Fruit fly (Drosophila melanogaster) whole organism, pupa: ENCODE measurements around the gene CG31954.

Source experiments
- CG10348 ChIP-seq: fragments of 200-800 bp; sonication (Bioruptor generic); IDR thresholded peaks from 2 replicates; pipeline ENCODE4 v1.3.6; 2022; ENCODE audit warnings: missing biosample characterization, missing genetic modification characterization
- CG12605 ChIP-seq: fragments of 200-800 bp; sonication (Bioruptor generic); IDR thresholded peaks from 2 replicates; pipeline ENCODE4 v1.3.6; 2022; ENCODE audit warnings: missing biosample characterization, missing genetic modification characterization
- CG13204 ChIP-seq: fragments of 200-800 bp; sonication (Bioruptor generic); optimal IDR thresholded peaks from 2 replicates; lab custom pipeline; 2018; ENCODE audit warnings: missing biosample characterization, mild to moderate bottlenecking, missing genetic modification characterization, moderate library complexity
- CG14655 ChIP-seq: fragments of 200-800 bp; sonication (Bioruptor generic); optimal IDR thresholded peaks from 3 replicates; lab custom pipeline; 2017; ENCODE audit warnings: mild to moderate bottlenecking, missing biosample characterization, missing genetic modification reagents, missing genetic modification characterization
- CG15710 ChIP-seq: fragments of 200-800 bp; sonication (Bioruptor generic); optimal IDR thresholded peaks from 2 replicates; lab custom pipeline; 2018; ENCODE audit warnings: missing biosample characterization, mild to moderate bottlenecking, missing genetic modification characterization, moderate library complexity
- CG17806 ChIP-seq: fragments of 200-800 bp; sonication (Bioruptor generic); optimal IDR thresholded peaks from 2 replicates; lab custom pipeline; 2018; ENCODE audit warnings: missing biosample characterization, mild to moderate bottlenecking, missing genetic modification characterization, moderate library complexity
- CG32121 ChIP-seq: fragments of 200-800 bp; sonication (Bioruptor generic); IDR thresholded peaks from 2 replicates; pipeline ENCODE4 v1.3.6; 2022; ENCODE audit warnings: missing biosample characterization, missing genetic modification characterization
- CG34367 ChIP-seq: fragments of 200-800 bp; sonication (Bioruptor generic); optimal IDR thresholded peaks from 2 replicates; lab custom pipeline; 2018; ENCODE audit warnings: missing biosample characterization, mild to moderate bottlenecking, missing genetic modification characterization
- CG4496 ChIP-seq: fragments of 200-800 bp; sonication (Bioruptor generic); IDR thresholded peaks from 3 replicates; pipeline ENCODE4 v1.3.6; 2022; ENCODE audit warnings: missing biosample characterization, missing genetic modification characterization
- CG8159 ChIP-seq: fragments of 200-800 bp; sonication (Bioruptor generic); optimal IDR thresholded peaks from 3 replicates; lab custom pipeline; 2018; ENCODE audit warnings: missing biosample characterization, mild to moderate bottlenecking, missing genetic modification characterization, moderate library complexity
- CG8301 ChIP-seq: fragments of 200-800 bp; sonication (Bioruptor generic); optimal IDR thresholded peaks from 2 replicates; lab custom pipeline; 2018; ENCODE audit warnings: missing biosample characterization, mild to moderate bottlenecking, missing genetic modification characterization
- CG9948 ChIP-seq: fragments of 200-800 bp; sonication (Bioruptor generic); optimal IDR thresholded peaks from 2 replicates; lab custom pipeline; 2018; ENCODE audit warnings: missing biosample characterization, mild to moderate bottlenecking, missing genetic modification characterization, moderate library complexity
- D1 ChIP-seq: fragments of 200-800 bp; sonication (Bioruptor generic); optimal IDR thresholded peaks from 2 replicates; lab custom pipeline; 2018; ENCODE audit warnings: missing biosample characterization, mild to moderate bottlenecking, missing genetic modification characterization, moderate library complexity
- EcR ChIP-seq: fragments of 200-800 bp; sonication (Bioruptor generic); optimal IDR thresholded peaks from 3 replicates; lab custom pipeline; 2019; ENCODE audit warnings: missing biosample characterization, missing genetic modification characterization, mild to moderate bottlenecking, moderate library complexity, missing genetic modification reagents
- Ets98B ChIP-seq: fragments of 200-800 bp; sonication (Bioruptor generic); IDR thresholded peaks from 2 replicates; pipeline ENCODE4 v1.3.6; 2022; ENCODE audit warnings: missing biosample characterization, missing genetic modification characterization
- Pif1A ChIP-seq: fragments of 200-800 bp; sonication (Bioruptor generic); optimal IDR thresholded peaks from 3 replicates; lab custom pipeline; 2016; ENCODE audit warnings: missing biosample characterization, missing genetic modification characterization
- Pif1B ChIP-seq: fragments of 200-800 bp; sonication (Bioruptor generic); optimal IDR thresholded peaks from 3 replicates; lab custom pipeline; 2016; ENCODE audit warnings: missing biosample characterization, missing genetic modification characterization
- Snoo ChIP-seq: fragments of 200-800 bp; sonication (Bioruptor generic); optimal IDR thresholded peaks from 3 replicates; lab custom pipeline; 2017; ENCODE audit warnings: missing biosample characterization, mild to moderate bottlenecking, missing genetic modification characterization, inconsistent platforms
- fd96Ca ChIP-seq: fragments of 200-800 bp; sonication (Bioruptor generic); IDR thresholded peaks from 3 replicates; pipeline ENCODE4 v1.3.6; 2022; ENCODE audit warnings: missing biosample characterization, missing genetic modification characterization
- gl ChIP-seq: fragments of 200-800 bp; sonication (Bioruptor generic); optimal IDR thresholded peaks from 2 replicates; lab custom pipeline; 2018; ENCODE audit warnings: missing biosample characterization, mild to moderate bottlenecking, missing genetic modification characterization
- rn ChIP-seq: fragments of 200-800 bp; sonication (Bioruptor generic); IDR thresholded peaks from 2 replicates; pipeline ENCODE4 v1.3.6; 2022; ENCODE audit warnings: missing biosample characterization, missing genetic modification characterization

Gene CG31954

DNA sequence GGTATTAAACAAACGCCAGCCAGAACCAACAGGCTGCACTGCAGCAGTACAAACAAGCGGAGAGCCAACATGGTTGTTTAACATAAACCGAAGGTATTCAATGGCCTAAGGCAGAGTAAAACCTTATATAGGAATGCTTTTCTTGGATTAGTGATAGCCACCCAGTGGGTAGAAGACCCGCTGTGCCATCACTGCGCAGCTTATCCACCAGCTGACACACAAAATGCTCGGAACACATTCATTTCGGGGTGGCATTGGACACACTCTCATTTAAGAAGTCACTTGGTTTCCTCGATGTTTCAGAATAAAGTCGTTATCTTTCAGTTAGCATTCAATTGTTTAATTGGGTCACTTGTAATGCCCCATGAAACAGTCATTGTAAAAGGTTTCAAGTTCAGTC lies at the start of gene CG31954:
CG31954 (minus strand) TSS at position 101 of the 400 bp plus-strand sequence.
- TF ChIP-seq fd96Ca (no peak), CG17806 (tag; lab: Kevin White, UChicago) (no peak), CG32121 (GFP tag; lab: Robert Waterston, UW) (no peak), CG14655 (GFP tag; lab: Kevin White, UChicago) (no peak), Pif1B (GFP tag; lab: Kevin White, UChicago) (no peak), CG8301 (no peak), CG9948 (tag; lab: Kevin White, UChicago) (no peak), Snoo (tag; lab: Kevin White, UChicago) (no peak), D1 (tag; lab: Kevin White, UChicago) (no peak), CG10348 (GFP tag; lab: Robert Waterston, UW) (no peak), CG34367 (tag; lab: Kevin White, UChicago) (no peak), Ets98B (GFP tag; lab: Robert Waterston, UW) (no peak), CG15710 (no peak), EcR (GFP tag; lab: Kevin White, UChicago) (no peak), CG8159 (tag; lab: Kevin White, UChicago) (no peak), CG4496 (GFP tag; lab: Robert Waterston, UW) (no peak)

DNA sequence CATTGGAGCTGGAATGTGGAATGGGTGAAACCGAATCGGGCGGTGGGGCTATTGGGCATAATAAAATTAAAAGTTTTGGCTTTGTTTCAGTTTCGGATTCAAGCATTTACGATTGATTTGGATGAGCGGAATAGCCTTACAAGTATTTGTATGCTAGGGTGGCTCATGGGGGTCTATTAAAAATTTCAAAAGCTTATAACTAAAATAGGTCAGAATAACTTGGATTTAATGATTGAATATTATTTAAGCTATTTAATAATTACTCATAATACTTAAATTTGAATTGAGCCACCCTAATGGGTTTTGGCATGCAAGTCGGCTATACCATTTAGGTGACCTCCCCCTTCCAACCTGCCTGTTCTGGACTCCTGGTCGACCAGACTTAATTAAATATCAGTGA lies 49.7 kb upstream of the CG31954 start:
- no peak for TF ChIP-seq CG8301
- no peak for TF ChIP-seq EcR (GFP tag; lab: Kevin White, UChicago)
- TF ChIP-seq CG34367 (tag; lab: Kevin White, UChicago) = no peak
- TF ChIP-seq rn (GFP tag; lab: Robert Waterston, UW) = no peak
- peak; percentile 51 for TF ChIP-seq CG15710
- no peak for TF ChIP-seq D1 (tag; lab: Kevin White, UChicago)
- no peak for TF ChIP-seq gl (tag; lab: Kevin White, UChicago)
- no peak for TF ChIP-seq CG14655 (GFP tag; lab: Kevin White, UChicago)
- TF ChIP-seq Ets98B (GFP tag; lab: Robert Waterston, UW) = no peak
- no peak for TF ChIP-seq Snoo (tag; lab: Kevin White, UChicago)
- no peak for TF ChIP-seq CG17806 (tag; lab: Kevin White, UChicago)
- TF ChIP-seq CG9948 (tag; lab: Kevin White, UChicago) = peak; percentile 23
- no peak for TF ChIP-seq CG13204 (GFP tag; lab: Kevin White, UChicago)
- TF ChIP-seq CG32121 (GFP tag; lab: Robert Waterston, UW) = no peak
- TF ChIP-seq CG8159 (tag; lab: Kevin White, UChicago) = peak; percentile 76

DNA sequence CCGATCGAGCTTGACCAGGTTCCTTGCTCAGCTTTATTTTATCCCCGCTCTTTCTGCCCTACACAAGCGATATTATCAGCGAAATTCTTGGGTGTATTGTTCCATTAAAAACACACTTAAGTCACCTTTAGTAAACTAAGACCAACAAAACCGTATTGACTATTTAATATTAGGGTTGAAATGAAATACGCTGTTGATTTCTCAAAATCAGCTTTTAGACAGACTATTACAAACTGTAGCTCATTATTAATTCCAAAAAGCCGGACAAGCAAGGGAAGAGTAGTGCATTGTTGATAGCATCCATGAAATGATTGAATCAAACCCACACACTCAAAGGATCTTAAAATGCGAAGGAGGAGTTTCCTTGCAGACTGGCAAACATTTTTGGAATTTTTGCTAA lies 48.4 kb upstream of the CG31954 start:
- TF ChIP-seq EcR (GFP tag; lab: Kevin White, UChicago) = no peak
- TF ChIP-seq CG32121 (GFP tag; lab: Robert Waterston, UW) = no peak
- peak; percentile 39 for TF ChIP-seq CG9948 (tag; lab: Kevin White, UChicago)
- peak; percentile 12 for TF ChIP-seq CG34367 (tag; lab: Kevin White, UChicago)
- TF ChIP-seq CG17806 (tag; lab: Kevin White, UChicago) = peak; percentile 50
- TF ChIP-seq CG8159 (tag; lab: Kevin White, UChicago) = peak; percentile 61
- TF ChIP-seq, all 21 proteins: peak for 4

dm6 chr2L:3557471-3557870 lies 47.6 kb upstream of the CG31954 start:
- TF ChIP-seq Pif1B (GFP tag; lab: Kevin White, UChicago) = peak; percentile 57
- TF ChIP-seq Ets98B (GFP tag; lab: Robert Waterston, UW) = no peak
- peak; percentile 66 for TF ChIP-seq CG8159 (tag; lab: Kevin White, UChicago)
- no peak for TF ChIP-seq CG12605 (GFP tag; lab: Robert Waterston, UW)
- TF ChIP-seq rn (GFP tag; lab: Robert Waterston, UW) = no peak
- TF ChIP-seq Snoo (tag; lab: Kevin White, UChicago) = no peak
- TF ChIP-seq D1 (tag; lab: Kevin White, UChicago) = no peak
- TF ChIP-seq CG8301 = peak; percentile 37
- TF ChIP-seq gl (tag; lab: Kevin White, UChicago) = peak; percentile 29
- TF ChIP-seq EcR (GFP tag; lab: Kevin White, UChicago) = peak; percentile 23
- peak; percentile 67 for TF ChIP-seq CG15710
- peak; percentile 66 for TF ChIP-seq Pif1A
- peak; percentile 57 for TF ChIP-seq CG14655 (GFP tag; lab: Kevin White, UChicago)
- TF ChIP-seq fd96Ca = no peak
- TF ChIP-seq CG13204 (GFP tag; lab: Kevin White, UChicago) = peak; percentile 17
- 0 out of 3 replicates have a peak, but pooled peaks have one; percentile 37 for TF ChIP-seq CG4496 (GFP tag; lab: Robert Waterston, UW)
- TF ChIP-seq CG32121 (GFP tag; lab: Robert Waterston, UW) = no peak
- peak; percentile 55 for TF ChIP-seq CG34367 (tag; lab: Kevin White, UChicago)
- no peak for TF ChIP-seq CG10348 (GFP tag; lab: Robert Waterston, UW)
- peak; percentile 57 for TF ChIP-seq CG17806 (tag; lab: Kevin White, UChicago)
- peak; percentile 55 for TF ChIP-seq CG9948 (tag; lab: Kevin White, UChicago)

dm6 chr2L:3556937-3557336 lies 47.0 kb upstream of the CG31954 start:
- TF ChIP-seq gl (tag; lab: Kevin White, UChicago) (no peak), CG8301 (no peak), Ets98B (GFP tag; lab: Robert Waterston, UW) (no peak)

DNA sequence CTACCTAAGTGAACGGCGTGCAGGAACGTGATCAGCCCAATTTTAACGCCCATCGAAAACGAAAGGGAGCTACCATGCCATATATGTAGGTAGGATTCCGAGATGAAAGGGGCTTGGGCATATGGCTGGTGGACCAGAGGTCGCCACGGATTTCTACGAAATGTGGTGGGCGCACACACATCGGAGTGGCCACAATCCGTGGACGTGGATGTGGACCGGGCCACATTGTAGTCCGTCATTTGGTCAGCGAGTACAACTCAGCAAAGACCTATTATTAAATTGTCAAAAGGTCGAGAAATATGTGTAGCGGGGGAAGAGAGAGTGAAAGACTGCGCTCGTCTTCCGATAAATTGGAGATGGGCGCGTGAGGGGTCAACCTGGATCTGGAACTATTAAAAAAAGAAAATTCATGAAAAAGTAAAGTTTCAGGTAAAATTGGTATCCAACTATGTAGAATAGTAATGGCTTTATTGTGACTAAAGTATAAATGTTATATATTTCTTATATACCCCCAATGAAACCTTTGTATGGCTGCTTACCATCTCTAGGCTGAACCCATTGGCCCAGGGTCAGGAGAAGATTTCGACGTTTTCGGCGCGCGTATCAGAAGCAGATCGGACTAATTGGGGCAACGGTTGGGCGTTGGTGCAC lies 45.6 kb upstream of the CG31954 start:
- TF ChIP-seq D1 (tag; lab: Kevin White, UChicago) (no peak), fd96Ca (no peak), Pif1A (no peak), CG15710 (no peak), CG14655 (GFP tag; lab: Kevin White, UChicago) (no peak), EcR (GFP tag; lab: Kevin White, UChicago) (no peak), CG4496 (GFP tag; lab: Robert Waterston, UW) (no peak), Pif1B (GFP tag; lab: Kevin White, UChicago) (no peak), CG8301 (no peak), Snoo (tag; lab: Kevin White, UChicago) (no peak), CG10348 (GFP tag; lab: Robert Waterston, UW) (no peak), CG12605 (GFP tag; lab: Robert Waterston, UW) (no peak), CG13204 (GFP tag; lab: Kevin White, UChicago) (no peak), Ets98B (GFP tag; lab: Robert Waterston, UW) (no peak), CG9948 (tag; lab: Kevin White, UChicago) (no peak), CG8159 (tag; lab: Kevin White, UChicago) (no peak), CG34367 (tag; lab: Kevin White, UChicago) (no peak), CG17806 (tag; lab: Kevin White, UChicago) (no peak), rn (GFP tag; lab: Robert Waterston, UW) (no peak)
